Worm (Caenorhabditis elegans) whole organism, young adult: ENCODE results near the gene dpff-1.

Source experiments
- B0035.1 ChIP-seq: sonication (generic microtip); optimal IDR thresholded peaks from 2 replicates; lab custom pipeline; 2016; ENCODE audit warnings: missing genetic modification characterization, mild to moderate bottlenecking, missing compliant biosample characterization, missing genotype, missing genetic modification reagents
- B0261.1 ChIP-seq: sonication (generic microtip); optimal IDR thresholded peaks from 2 replicates; lab custom pipeline; 2016; ENCODE audit warnings: mild to moderate bottlenecking, missing genetic modification characterization, moderate library complexity, missing compliant biosample characterization
- F22D6.2 ChIP-seq: sonication (generic microtip); optimal IDR thresholded peaks from 2 replicates; lab custom pipeline; 2016; ENCODE audit warnings: mild to moderate bottlenecking, missing genetic modification characterization, missing compliant biosample characterization
- F23B12.7 ChIP-seq: sonication (generic microtip); optimal IDR thresholded peaks from 2 replicates; lab custom pipeline; 2017; ENCODE audit warnings: missing genetic modification characterization, mild to moderate bottlenecking, missing compliant biosample characterization, antibody characterized with exemption, moderate library complexity; ENCODE audit not compliant: insufficient read depth
- F37B4.10 ChIP-seq: fragments of 200-800 bp; sonication (Bioruptor generic); IDR thresholded peaks from 2 replicates; pipeline ENCODE4 v1.3.6; 2022; ENCODE audit warnings: missing genetic modification characterization, missing compliant biosample characterization
- F49E8.2 ChIP-seq: sonication (generic microtip); optimal IDR thresholded peaks from 3 replicates; lab custom pipeline; 2017; ENCODE audit warnings: missing genetic modification characterization, mild to moderate bottlenecking, missing compliant biosample characterization, antibody characterized with exemption, moderate library complexity; ENCODE audit not compliant: insufficient read depth
- F57C9.4 ChIP-seq: sonication (generic microtip); optimal IDR thresholded peaks from 2 replicates; lab custom pipeline; 2017; ENCODE audit warnings: mild to moderate bottlenecking, missing genetic modification characterization, missing compliant biosample characterization
- T26A5.8 ChIP-seq: sonication (generic microtip); optimal IDR thresholded peaks from 2 replicates; lab custom pipeline; 2016; ENCODE audit warnings: missing genetic modification characterization, missing compliant biosample characterization
- Y53G8AR.9 ChIP-seq: fragments of 200-800 bp; sonication (Bioruptor generic); conservative IDR thresholded peaks from 2 replicates; pipeline ENCODE4 v1.3.6; 2022; ENCODE audit warnings: missing genetic modification reagents, missing genetic modification characterization, missing compliant biosample characterization
- ama-1 ChIP-seq, 3 experiments: fragments of 150-350 bp in 1 of 3; sonication (generic microtip) in 2 of 3; optimal IDR thresholded peaks; 2 replicates each; lab custom pipeline; 2014 to 2018; ENCODE audit warnings: missing biosample characterization in 2 of 3, missing genetic modification characterization in 2 of 3, missing genetic modification reagents in 2 of 3
- aptf-2 ChIP-seq: fragments of 200-800 bp; sonication (Bioruptor generic); conservative IDR thresholded peaks from 2 replicates; pipeline ENCODE4 v1.3.6; 2022; ENCODE audit warnings: missing genetic modification reagents, missing genetic modification characterization, missing compliant biosample characterization
- aptf-3 ChIP-seq: fragments of 200-800 bp; sonication (Bioruptor generic); IDR thresholded peaks from 2 replicates; pipeline ENCODE4 v1.3.6; 2022; ENCODE audit warnings: missing genetic modification characterization, missing compliant biosample characterization
- ccch-3 ChIP-seq: fragments of 200-800 bp; sonication (Bioruptor generic); optimal IDR thresholded peaks from 2 replicates; lab custom pipeline; 2018; ENCODE audit warnings: mild to moderate bottlenecking, missing genetic modification characterization, missing compliant biosample characterization
- cebp-1 ChIP-seq, 2 experiments: fragments of 200-800 bp in 1 of 2; sonication (Bioruptor generic) in 1 of 2; sonication (generic microtip) in 1 of 2; IDR thresholded peaks in 1 of 2; optimal IDR thresholded peaks in 1 of 2; 2 replicates each; pipeline versions ENCODE4 v1.3.6 to Lab custom; 2017 to 2022; ENCODE audit warnings: missing compliant biosample characterization in 2 of 2, missing genetic modification characterization in 2 of 2, mild to moderate bottlenecking in 1 of 2, missing genetic modification reagents in 1 of 2, moderate library complexity in 1 of 2
- chd-7 ChIP-seq: sonication (generic microtip); optimal IDR thresholded peaks from 2 replicates; lab custom pipeline; 2016; ENCODE audit warnings: mild to moderate bottlenecking, missing genetic modification characterization, moderate library complexity, missing compliant biosample characterization
- dpl-1 ChIP-seq: fragments of 150-350 bp; optimal IDR thresholded peaks from 2 replicates; lab custom pipeline; 2014; ENCODE audit warnings: missing biosample characterization, missing genetic modification reagents, missing genetic modification characterization
- egl-18 ChIP-seq: fragments of 200-800 bp; sonication (Bioruptor generic); IDR thresholded peaks from 2 replicates; pipeline ENCODE4 v1.3.6; 2022; ENCODE audit warnings: missing genetic modification reagents, missing genetic modification characterization, missing compliant biosample characterization
- egl-44 ChIP-seq: fragments of 200-800 bp; sonication (Bioruptor generic); IDR thresholded peaks from 2 replicates; pipeline ENCODE4 v1.3.6; 2022; ENCODE audit warnings: missing genetic modification reagents, missing genetic modification characterization, missing compliant biosample characterization
- ekl-4 ChIP-seq: fragments of 200-800 bp; sonication (Bioruptor generic); IDR thresholded peaks from 2 replicates; pipeline ENCODE4 v1.3.6; 2022; ENCODE audit warnings: missing genetic modification reagents, missing genetic modification characterization, missing compliant biosample characterization
- ets-4 ChIP-seq: fragments of 200-800 bp; sonication (Bioruptor generic); optimal IDR thresholded peaks from 2 replicates; lab custom pipeline; 2018; ENCODE audit warnings: mild to moderate bottlenecking, missing genetic modification characterization, missing compliant biosample characterization
- lag-1 ChIP-seq: fragments of 200-800 bp; sonication (Bioruptor generic); IDR thresholded peaks from 2 replicates; pipeline ENCODE4 v1.3.6; 2022; ENCODE audit warnings: missing genetic modification reagents, missing genetic modification characterization, missing compliant biosample characterization
- lin-26 ChIP-seq: fragments of 200-800 bp; sonication (Bioruptor generic); IDR thresholded peaks from 2 replicates; pipeline ENCODE4 v1.3.6; 2022; ENCODE audit warnings: missing genetic modification reagents, missing genetic modification characterization, missing compliant biosample characterization
- lin-35 ChIP-seq, 3 experiments: fragments of 150-350 bp in 2 of 3; sonication (generic microtip) in 1 of 3; optimal IDR thresholded peaks; 2 replicates each; lab custom pipeline; 2014 to 2018; ENCODE audit warnings: missing biosample characterization in 3 of 3, missing genetic modification characterization in 3 of 3, missing genetic modification reagents in 3 of 3
- lin-54 ChIP-seq: fragments of 200-800 bp; sonication (Bioruptor generic); optimal IDR thresholded peaks from 2 replicates; lab custom pipeline; 2018; ENCODE audit warnings: mild to moderate bottlenecking, missing genetic modification characterization, missing compliant biosample characterization
- lir-1 ChIP-seq: fragments of 200-800 bp; sonication (Bioruptor generic); conservative IDR thresholded peaks from 2 replicates; pipeline ENCODE4 v1.3.6; 2022; ENCODE audit warnings: missing genetic modification reagents, missing genetic modification characterization, missing compliant biosample characterization
- madf-10 ChIP-seq: sonication (generic microtip); optimal IDR thresholded peaks from 2 replicates; lab custom pipeline; 2016; ENCODE audit warnings: mild to moderate bottlenecking, missing genetic modification characterization, missing compliant biosample characterization
- madf-3 ChIP-seq: fragments of 200-800 bp; sonication (Bioruptor generic); IDR thresholded peaks from 2 replicates; pipeline ENCODE4 v1.3.6; 2022; ENCODE audit warnings: missing genetic modification reagents, missing genetic modification characterization, missing compliant biosample characterization
- mcd-1 ChIP-seq: fragments of 200-800 bp; sonication (Bioruptor generic); IDR thresholded peaks from 2 replicates; pipeline ENCODE4 v1.3.6; 2022; ENCODE audit warnings: missing genetic modification reagents, missing genetic modification characterization, missing compliant biosample characterization
- mes-4 ChIP-seq: sonication (generic microtip); optimal IDR thresholded peaks from 2 replicates; lab custom pipeline; 2016; ENCODE audit warnings: missing genotype, missing genetic modification characterization, missing compliant biosample characterization
- nfyb-1 ChIP-seq: fragments of 200-800 bp; sonication (Bioruptor generic); IDR thresholded peaks from 2 replicates; pipeline ENCODE4 v1.3.6; 2022; ENCODE audit warnings: missing genetic modification reagents, missing genetic modification characterization, missing compliant biosample characterization
- nhr-179 ChIP-seq: sonication (generic microtip); optimal IDR thresholded peaks from 2 replicates; lab custom pipeline; 2016; ENCODE audit warnings: mild to moderate bottlenecking, missing genetic modification characterization, missing compliant biosample characterization
- pbrm-1 ChIP-seq: fragments of 200-800 bp; sonication (Bioruptor generic); IDR thresholded peaks from 2 replicates; pipeline ENCODE4 v1.3.6; 2022; ENCODE audit warnings: missing genetic modification reagents, missing genetic modification characterization, missing compliant biosample characterization
- snpc-1.3 ChIP-seq: sonication (generic microtip); optimal IDR thresholded peaks from 2 replicates; lab custom pipeline; 2017; ENCODE audit warnings: missing genetic modification characterization, mild to moderate bottlenecking, missing compliant biosample characterization, antibody characterized with exemption, moderate library complexity, missing genotype, missing genetic modification reagents; ENCODE audit not compliant: insufficient read depth
- sptf-2 ChIP-seq: fragments of 200-800 bp; sonication (Bioruptor generic); optimal IDR thresholded peaks from 2 replicates; lab custom pipeline; 2018; ENCODE audit warnings: mild to moderate bottlenecking, missing genetic modification characterization, missing compliant biosample characterization
- tlf-1 ChIP-seq: fragments of 200-800 bp; sonication (Bioruptor generic); optimal IDR thresholded peaks from 2 replicates; lab custom pipeline; 2018; ENCODE audit warnings: mild to moderate bottlenecking, missing genetic modification characterization, missing compliant biosample characterization
- ztf-22 ChIP-seq: fragments of 200-800 bp; sonication (Bioruptor generic); optimal IDR thresholded peaks from 2 replicates; lab custom pipeline; 2018; ENCODE audit warnings: mild to moderate bottlenecking, missing genetic modification characterization, moderate library complexity, missing compliant biosample characterization
- ztf-25 ChIP-seq: fragments of 200-800 bp; sonication (Bioruptor generic); IDR thresholded peaks from 2 replicates; pipeline ENCODE4 v1.3.6; 2022; ENCODE audit warnings: missing genetic modification reagents, missing genetic modification characterization, missing compliant biosample characterization
- ztf-28 ChIP-seq: fragments of 200-800 bp; sonication (Bioruptor generic); IDR thresholded peaks from 2 replicates; pipeline ENCODE4 v1.3.6; 2022; ENCODE audit warnings: missing genetic modification reagents, missing genetic modification characterization, missing compliant biosample characterization
- ztf-3 ChIP-seq: fragments of 200-800 bp; sonication (Bioruptor generic); optimal IDR thresholded peaks from 2 replicates; lab custom pipeline; 2018; ENCODE audit warnings: mild to moderate bottlenecking, missing genetic modification characterization, missing compliant biosample characterization

The dpff-1 gene

ce11 chrIII:5948162-5948933, 42.2 kb upstream of the dpff-1 start, which contains the start of the genes F25B5.6 and F25B5.3:
Gene F25B5.6, minus strand, starts transcription at chrIII:5948733.
Gene F25B5.3, plus strand, starts transcription at chrIII:5948883.
- TF ChIP-seq ztf-28 (no peak), Y53G8AR.9 (GFP tag; lab: Robert Waterston, UW) (0 out of 2 replicates have a peak, but pooled peaks have one; percentile 23), cebp-1 (GFP tag; IDR thresholded peaks at IDR 0.05; lab: Robert Waterston, UW) (no peak), cebp-1 (tag; optimal IDR thresholded peaks at IDR 0.05; lab: Kevin White, UChicago) (peak; percentile 18), F23B12.7 (tag; lab: Kevin White, UChicago) (peak; percentile 34), mcd-1 (GFP tag; lab: Robert Waterston, UW) (0 out of 2 replicates have a peak, but pooled peaks have one; percentile 14), tlf-1 (GFP tag; lab: Kevin White, UChicago) (no peak)

- TF ChIP-seq ama-1 (optimal IDR thresholded peaks at IDR 0.05; lab: Kevin White, UChicago) (peak; percentile 53), ama-1 (GFP tag; optimal IDR thresholded peaks at IDR 0.05; lab: Kevin White, UChicago) (no peak), nhr-179 (tag; lab: Kevin White, UChicago) (no peak), ztf-3 (GFP tag; lab: Kevin White, UChicago) (no peak), ets-4 (GFP tag; lab: Kevin White, UChicago) (no peak), F57C9.4 (tag; lab: Kevin White, UChicago) (no peak), lir-1 (GFP tag; lab: Robert Waterston, UW) (no peak), ekl-4 (GFP tag; lab: Robert Waterston, UW) (0 out of 2 replicates have a peak, but pooled peaks have one; percentile 45), cebp-1 (GFP tag; IDR thresholded peaks at IDR 0.05; lab: Robert Waterston, UW) (no peak), cebp-1 (tag; optimal IDR thresholded peaks at IDR 0.05; lab: Kevin White, UChicago) (peak; percentile 22), snpc-1.3 (tag; lab: Kevin White, UChicago) (no peak), sptf-2 (no peak), aptf-3 (GFP tag; lab: Robert Waterston, UW) (no peak), egl-44 (0 out of 2 replicates have a peak, but pooled peaks have one; percentile 27), lin-35 (GFP tag; optimal IDR thresholded peaks at IDR 0.05; lab: Kevin White, UChicago) (peak in 1 of 3 experiments; percentile 32), F49E8.2 (tag; lab: Kevin White, UChicago) (no peak), ztf-25 (no peak), ztf-22 (GFP tag; lab: Kevin White, UChicago) (no peak), madf-3 (GFP tag; lab: Robert Waterston, UW) (0 out of 2 replicates have a peak, but pooled peaks have one; percentile 12), pbrm-1 (GFP tag; lab: Robert Waterston, UW) (no peak), mcd-1 (GFP tag; lab: Robert Waterston, UW) (no peak), lin-26 (GFP tag; lab: Robert Waterston, UW) (0 out of 2 replicates have a peak, but pooled peaks have one; percentile 32), lag-1 (GFP tag; lab: Robert Waterston, UW) (no peak), T26A5.8 (tag; lab: Kevin White, UChicago) (no peak), F22D6.2 (tag; lab: Kevin White, UChicago) (no peak), F37B4.10 (GFP tag; lab: Robert Waterston, UW) (no peak)
Observed at ce11 chrIII:5945865-5946264, 39.7 kb upstream of the dpff-1 start, which contains the start of gene F25B5.5. Gene F25B5.5, minus strand, starts transcription at chrIII:5946124.

DNA sequence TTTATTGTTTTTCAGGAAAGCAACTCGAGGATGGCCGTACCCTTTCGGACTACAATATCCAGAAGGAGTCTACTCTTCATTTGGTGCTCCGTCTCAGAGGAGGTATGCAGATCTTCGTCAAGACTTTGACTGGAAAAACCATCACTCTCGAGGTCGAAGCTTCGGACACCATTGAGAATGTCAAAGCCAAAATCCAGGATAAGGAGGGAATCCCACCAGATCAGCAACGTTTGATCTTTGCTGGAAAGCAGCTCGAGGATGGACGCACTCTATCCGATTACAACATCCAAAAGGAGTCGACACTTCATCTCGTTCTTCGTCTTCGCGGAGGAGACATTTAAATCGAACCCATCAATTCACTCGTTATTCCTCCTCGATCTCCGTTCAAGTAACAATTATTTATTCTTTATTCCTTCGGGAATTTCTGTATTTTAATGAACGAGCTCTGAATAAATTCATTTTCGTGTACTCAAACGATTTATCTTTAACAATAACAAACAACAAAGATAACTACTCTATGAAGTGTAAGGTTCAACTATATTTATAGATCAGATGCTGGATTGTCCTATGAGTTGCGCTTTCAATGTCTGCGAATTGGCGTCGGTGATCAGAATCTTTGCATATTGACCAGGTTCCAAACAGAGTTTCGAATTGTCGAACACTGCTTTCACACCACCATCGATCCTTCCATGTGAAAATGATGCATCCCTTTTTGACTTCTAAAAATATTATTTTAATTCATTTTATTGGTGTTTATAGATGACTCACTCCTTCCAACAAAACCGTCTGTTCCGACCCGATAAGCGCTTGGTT, 37.4 kb upstream of the dpff-1 start:
- TF ChIP-seq lin-26 (GFP tag; lab: Robert Waterston, UW) (peak; percentile 77; the same call in 1 of the 2 replicates), mes-4 (tag; lab: Kevin White, UChicago) (no peak), aptf-2 (GFP tag; lab: Robert Waterston, UW) (no peak), egl-18 (GFP tag; lab: Robert Waterston, UW) (no peak), ccch-3 (no peak), ama-1 (optimal IDR thresholded peaks at IDR 0.05; lab: Kevin White, UChicago) (peak; percentile 91), ama-1 (GFP tag; optimal IDR thresholded peaks at IDR 0.05; lab: Kevin White, UChicago) (peak; percentile 78 to 91), B0261.1 (no peak), B0035.1 (tag; lab: Kevin White, UChicago) (peak; percentile 85), dpl-1 (GFP tag; lab: Kevin White, UChicago) (no peak), lin-54 (GFP tag; lab: Kevin White, UChicago) (peak; percentile 62), lin-35 (GFP tag; optimal IDR thresholded peaks at IDR 0.05; lab: Kevin White, UChicago) (peak in 1 of 3 experiments; percentile 78), nfyb-1 (GFP tag; lab: Robert Waterston, UW) (peak; percentile 86), ztf-25 (no peak), chd-7 (no peak), madf-10 (peak; percentile 82), mcd-1 (GFP tag; lab: Robert Waterston, UW) (peak; percentile 56)
